Fruit fly (Drosophila melanogaster) whole organism, pupa: ENCODE data around the gene hyd.
"Not testable (repeated sequence)": the region's sequence is repeated elsewhere in the genome, so short reads cannot be mapped to it uniquely, and the experiment has no call there.

Experiments
- CG13204 ChIP-seq: fragments of 200-800 bp; sonication (Bioruptor generic); optimal IDR thresholded peaks from 2 replicates; lab custom pipeline; 2018; ENCODE audit warnings: missing biosample characterization, mild to moderate bottlenecking, missing genetic modification characterization, moderate library complexity
- CG17806 ChIP-seq: fragments of 200-800 bp; sonication (Bioruptor generic); optimal IDR thresholded peaks from 2 replicates; lab custom pipeline; 2018; ENCODE audit warnings: missing biosample characterization, mild to moderate bottlenecking, missing genetic modification characterization, moderate library complexity
- CG32121 ChIP-seq: fragments of 200-800 bp; sonication (Bioruptor generic); IDR thresholded peaks from 2 replicates; pipeline ENCODE4 v1.3.6; 2022; ENCODE audit warnings: missing biosample characterization, missing genetic modification characterization
- CG34367 ChIP-seq: fragments of 200-800 bp; sonication (Bioruptor generic); optimal IDR thresholded peaks from 2 replicates; lab custom pipeline; 2018; ENCODE audit warnings: missing biosample characterization, mild to moderate bottlenecking, missing genetic modification characterization
- CG4496 ChIP-seq: fragments of 200-800 bp; sonication (Bioruptor generic); IDR thresholded peaks from 3 replicates; pipeline ENCODE4 v1.3.6; 2022; ENCODE audit warnings: missing biosample characterization, missing genetic modification characterization
- CG9948 ChIP-seq: fragments of 200-800 bp; sonication (Bioruptor generic); optimal IDR thresholded peaks from 2 replicates; lab custom pipeline; 2018; ENCODE audit warnings: missing biosample characterization, mild to moderate bottlenecking, missing genetic modification characterization, moderate library complexity
- EcR ChIP-seq: fragments of 200-800 bp; sonication (Bioruptor generic); optimal IDR thresholded peaks from 3 replicates; lab custom pipeline; 2019; ENCODE audit warnings: missing biosample characterization, missing genetic modification characterization, mild to moderate bottlenecking, moderate library complexity, missing genetic modification reagents
- Ets98B ChIP-seq: fragments of 200-800 bp; sonication (Bioruptor generic); IDR thresholded peaks from 2 replicates; pipeline ENCODE4 v1.3.6; 2022; ENCODE audit warnings: missing biosample characterization, missing genetic modification characterization
- Pif1B ChIP-seq: fragments of 200-800 bp; sonication (Bioruptor generic); optimal IDR thresholded peaks from 3 replicates; lab custom pipeline; 2016; ENCODE audit warnings: missing biosample characterization, missing genetic modification characterization
- gl ChIP-seq: fragments of 200-800 bp; sonication (Bioruptor generic); optimal IDR thresholded peaks from 2 replicates; lab custom pipeline; 2018; ENCODE audit warnings: missing biosample characterization, mild to moderate bottlenecking, missing genetic modification characterization
- rn ChIP-seq: fragments of 200-800 bp; sonication (Bioruptor generic); IDR thresholded peaks from 2 replicates; pipeline ENCODE4 v1.3.6; 2022; ENCODE audit warnings: missing biosample characterization, missing genetic modification characterization

dm6 chr3R:9685376-9685775 is 40.0 kb downstream of the hyd start, which contains the start of the genes eca and CG18542:
- TF ChIP-seq rn (GFP tag; lab: Robert Waterston, UW); EcR (GFP tag; lab: Kevin White, UChicago); CG34367; CG13204; Pif1B (GFP tag; lab: Kevin White, UChicago); gl; CG9948 (tag; lab: Kevin White, UChicago); CG4496 (GFP tag; lab: Robert Waterston, UW); CG17806; CG32121 (GFP tag; lab: Robert Waterston, UW); Ets98B (GFP tag; lab: Robert Waterston, UW): not testable (repeated sequence)
